Worm (Caenorhabditis elegans) whole organism, L2 larva: ENCODE data around the gene F54B8.1.

Source experiments
- mdl-1 ChIP-seq, 2 experiments: fragments of 150-350 bp in 1 of 2; sonication (generic microtip) in 1 of 2; optimal IDR thresholded peaks; 2 replicates each; lab custom pipeline; 2017; ENCODE audit warnings: missing biosample characterization in 2 of 2, missing genetic modification characterization in 2 of 2
- nhr-12 ChIP-seq: fragments of 150-350 bp; optimal IDR thresholded peaks from 2 replicates; lab custom pipeline; 2014; ENCODE audit warnings: missing biosample characterization, missing genetic modification characterization
- unc-39 ChIP-seq: fragments of 150-350 bp; optimal IDR thresholded peaks from 2 replicates; lab custom pipeline; 2014; ENCODE audit warnings: missing biosample characterization, missing genetic modification characterization

ce11 chrV:15815962-15816432, 5.5 kb downstream of the F54B8.1 start, which contains the start of the genes fbxa-69 and F54B8.4:
- TF ChIP-seq nhr-12 (tag; lab: Kevin White, UChicago) (no peak), unc-39 (tag; lab: Kevin White, UChicago) (no peak), mdl-1 (tag; optimal IDR thresholded peaks at IDR 0.05; lab: Kevin White, UChicago) (no peak)
